Fruit fly (Drosophila melanogaster) whole organism, adult: Measurements from ENCODE around the gene CG43055.

Experiments used
- CG14711 ChIP-seq: fragments of 200-800 bp; sonication (Bioruptor generic); optimal IDR thresholded peaks from 2 replicates; lab custom pipeline; 2018; ENCODE audit warnings: missing biosample characterization, mild to moderate bottlenecking, missing genetic modification characterization, moderate library complexity
- ovo ChIP-seq: fragments of 200-800 bp; sonication (Bioruptor generic); optimal IDR thresholded peaks from 2 replicates; lab custom pipeline; 2016; ENCODE audit warnings: missing biosample characterization, missing genetic modification characterization
- tj ChIP-seq: fragments of 200-800 bp; sonication (Bioruptor generic); optimal IDR thresholded peaks from 3 replicates; lab custom pipeline; 2017; ENCODE audit warnings: missing biosample characterization, mild to moderate bottlenecking, missing genetic modification characterization, moderate library complexity

- TF ChIP-seq CG14711 (tag; lab: Kevin White, UChicago) (no peak), tj (no peak), ovo (GFP tag; lab: Kevin White, UChicago) (no peak)
Measured at dm6 chr2L:4377747-4378146, 33.2 kb upstream of the CG43055 start.
